Fruit fly (Drosophila melanogaster): ENCODE measurements around the gene kud.

kud gene

DNA sequence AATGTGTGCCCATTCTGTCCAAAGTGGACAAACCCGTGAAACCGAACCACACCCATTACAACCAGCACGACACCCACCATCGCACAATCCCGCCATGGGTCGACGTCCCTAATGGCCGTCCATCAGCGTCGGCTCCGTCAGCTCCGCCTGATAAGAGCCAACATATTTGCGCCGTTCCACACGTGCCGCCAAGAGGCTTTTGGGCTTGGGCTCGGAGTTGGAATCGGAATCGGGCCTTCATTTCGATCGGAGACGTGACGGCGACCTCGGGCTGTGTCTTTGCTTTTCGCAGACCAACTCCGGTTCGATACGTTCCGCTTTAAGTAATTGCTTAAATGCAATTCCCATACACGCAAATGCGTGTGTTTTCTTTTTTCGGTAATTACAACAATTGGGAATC lies 10.5 kb upstream of the kud start:
- no peak for TF ChIP-seq CG11762 (GFP tag; optimal IDR thresholded peaks at IDR 0.05; ENCODE audit: insufficient read depth)

DNA sequence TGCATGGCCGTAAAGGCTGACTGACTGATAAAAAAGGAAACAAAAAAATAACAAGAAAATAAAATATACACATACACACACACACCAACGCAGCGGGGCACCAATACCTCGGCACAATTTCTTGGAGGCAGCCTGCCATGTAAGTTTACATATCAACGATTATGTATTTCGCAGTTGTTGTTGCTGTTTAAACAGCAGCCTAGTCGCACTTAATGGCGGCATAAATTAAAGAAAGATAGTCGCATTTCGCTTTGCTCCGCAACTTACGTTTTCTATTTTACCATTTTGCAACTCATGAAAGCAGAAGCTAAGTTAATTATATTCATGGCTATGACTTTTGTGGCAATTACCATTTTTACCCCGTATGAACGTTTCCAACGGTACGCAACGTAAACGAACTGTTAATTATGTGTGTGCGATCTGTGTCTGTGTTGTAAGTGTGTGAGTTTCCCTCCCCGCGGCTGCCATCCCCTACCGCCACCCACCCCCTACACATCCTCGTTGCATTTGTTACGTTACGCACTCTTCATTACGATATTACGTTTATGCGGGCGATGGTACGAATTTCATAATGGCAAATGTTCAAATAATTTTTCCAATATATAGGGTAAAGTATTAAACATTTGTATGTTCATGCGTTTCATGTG lies 9.7 kb upstream of the kud start:
- 0 out of 3 replicates have a peak, but pooled peaks have one; percentile 39 for TF ChIP-seq CG6163 (GFP tag; IDR thresholded peaks at IDR 0.05)
- TF ChIP-seq spab (GFP tag; optimal IDR thresholded peaks at IDR 0.05), result peak; percentile 49
- no peak for TF ChIP-seq Sox102F (GFP tag; optimal IDR thresholded peaks at IDR 0.05)
- TF ChIP-seq Ets96B (tag; optimal IDR thresholded peaks at IDR 0.05), result peak; percentile 47
- TF ChIP-seq CG11294 (GFP tag; IDR thresholded peaks at IDR 0.05), result no peak
- no peak for TF ChIP-seq Smox (GFP tag; optimal IDR thresholded peaks at IDR 0.05)
- peak; percentile 0 for TF ChIP-seq CG1621 (tag; optimal IDR thresholded peaks at IDR 0.05)
- no peak for TF ChIP-seq lz (GFP tag; optimal IDR thresholded peaks at IDR 0.05)
- TF ChIP-seq CG11762 (GFP tag; optimal IDR thresholded peaks at IDR 0.05; ENCODE audit: insufficient read depth), result no peak
- no peak for TF ChIP-seq CG4318 (GFP tag; optimal IDR thresholded peaks at IDR 0.05)
- TF ChIP-seq CG34406 (GFP tag; optimal IDR thresholded peaks at IDR 0.05), result no peak
- TF ChIP-seq pdm3 (GFP tag; optimal IDR thresholded peaks at IDR 0.05), result no peak
- peak; percentile 27 for TF ChIP-seq Sox14 (GFP tag; optimal IDR thresholded peaks at IDR 0.05)
- TF ChIP-seq CG3032 (tag; optimal IDR thresholded peaks at IDR 0.05), result peak; percentile 44
- TF ChIP-seq achi (GFP tag; optimal IDR thresholded peaks at IDR 0.05), result no peak
- TF ChIP-seq CG6792 (GFP tag; optimal IDR thresholded peaks at IDR 0.05), result no peak
- TF ChIP-seq CG15336 (GFP tag; IDR thresholded peaks at IDR 0.05), result no peak
- TF ChIP-seq Eip75B (GFP tag; optimal IDR thresholded peaks at IDR 0.05), result no peak
- peak; percentile 73 for TF ChIP-seq Eip78C (GFP tag)
- TF ChIP-seq CG10631 (GFP tag; optimal IDR thresholded peaks at IDR 0.05), result no peak
- no peak for TF ChIP-seq Blimp-1 (GFP tag; optimal IDR thresholded peaks at IDR 0.05)
- TF ChIP-seq esn (GFP tag; optimal IDR thresholded peaks at IDR 0.05), result no peak
- no peak for TF ChIP-seq cyc (GFP tag; optimal IDR thresholded peaks at IDR 0.05)
- TF ChIP-seq acj6 (GFP tag; optimal IDR thresholded peaks at IDR 0.05), result no peak
- no peak for TF ChIP-seq CG10669 (GFP tag; optimal IDR thresholded peaks at IDR 0.05)
- no peak for TF ChIP-seq svp (GFP tag)
- TF ChIP-seq CG8119 (GFP tag; IDR thresholded peaks at IDR 0.05), result peak; percentile 26; the same call in 1 of the 3 replicates
- TF ChIP-seq Ets21C (GFP tag; optimal IDR thresholded peaks at IDR 0.05), result no peak
- TF ChIP-seq dsx (GFP tag; optimal IDR thresholded peaks at IDR 0.05; ENCODE audit: poor library complexity, severe bottlenecking), result no peak
- no peak for TF ChIP-seq Hr38 (GFP tag; optimal IDR thresholded peaks at IDR 0.05)
- no peak for TF ChIP-seq Eip93F (GFP tag; optimal IDR thresholded peaks at IDR 0.05)
- TF ChIP-seq salr (GFP tag; optimal IDR thresholded peaks at IDR 0.05), result peak in 1 of 2 experiments; percentile 4
- no peak for TF ChIP-seq CG6854 (GFP tag; optimal IDR thresholded peaks at IDR 0.05)
- no peak for TF ChIP-seq OdsH (GFP tag; optimal IDR thresholded peaks at IDR 0.05)
- no peak for TF ChIP-seq Sox15 (GFP tag; optimal IDR thresholded peaks at IDR 0.05)
- TF ChIP-seq ss (GFP tag; optimal IDR thresholded peaks at IDR 0.05), result peak; percentile 69 to 80
- no peak for TF ChIP-seq Hr39 (GFP tag; optimal IDR thresholded peaks at IDR 0.05)
- TF ChIP-seq Gug (GFP tag; IDR thresholded peaks at IDR 0.05), result no peak
- TF ChIP-seq fd85E (GFP tag; optimal IDR thresholded peaks at IDR 0.05), result no peak
- no peak for TF ChIP-seq CG7368 (GFP tag; optimal IDR thresholded peaks at IDR 0.05)
- TF ChIP-seq CG6808 (GFP tag; optimal IDR thresholded peaks at IDR 0.05), result peak; percentile 72
- no peak for TF ChIP-seq vri (GFP tag; optimal IDR thresholded peaks at IDR 0.05)
